Worm (Caenorhabditis elegans) whole organism, midembryonic: ENCODE results near the gene osta-2.
A peak's percentile ranks its signal among the peaks of the same experiment; 100 is the strongest.

Experiments used
- cog-1 ChIP-seq: sonication (generic microtip); optimal IDR thresholded peaks from 2 replicates; lab custom pipeline; 2016; ENCODE audit warnings: missing genetic modification characterization, missing compliant biosample characterization
- flt-1 ChIP-seq: fragments of 200-800 bp; sonication (Bioruptor generic); IDR thresholded peaks from 2 replicates; pipeline ENCODE4 v1.3.6; 2022; ENCODE audit warnings: missing genetic modification characterization, missing compliant biosample characterization
- med-1 ChIP-seq: sonication (generic microtip); optimal IDR thresholded peaks from 2 replicates; lab custom pipeline; 2017; ENCODE audit warnings: missing genetic modification characterization, mild to moderate bottlenecking, missing compliant biosample characterization, antibody characterized with exemption, missing genetic modification reagents; ENCODE audit not compliant: insufficient read depth
- ztf-29 ChIP-seq: fragments of 200-800 bp; sonication (Bioruptor generic); IDR thresholded peaks from 2 replicates; pipeline ENCODE4 v1.3.6; 2022; ENCODE audit warnings: missing genetic modification reagents, missing genetic modification characterization, missing compliant biosample characterization

DNA sequence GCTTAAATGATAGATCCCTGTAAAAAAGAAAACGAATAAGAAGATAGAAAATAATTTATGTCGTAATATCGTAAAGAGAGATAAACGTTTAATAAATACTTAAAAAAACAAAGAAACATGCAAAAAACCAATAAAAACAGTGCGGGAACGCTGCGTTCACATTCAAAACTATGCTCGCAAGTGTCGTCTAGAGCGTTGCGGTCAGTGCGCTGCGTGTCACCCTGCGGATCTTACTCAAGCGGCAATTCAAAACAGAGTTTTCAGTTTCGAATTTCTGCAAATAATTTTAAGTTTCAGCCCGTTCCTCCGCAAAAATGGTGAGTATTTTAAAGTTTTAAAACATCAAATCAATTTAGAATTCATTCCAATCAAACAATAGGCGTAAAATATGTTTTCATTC is 7.3 kb downstream of the osta-2 start, which contains the start of the genes tiar-1 and lelo-4:
- TF ChIP-seq ztf-29 (GFP tag; lab: Robert Waterston, UW) (no peak), flt-1 (GFP tag; lab: Robert Waterston, UW) (0 out of 2 replicates have a peak, but pooled peaks have one; percentile 13), cog-1 (tag; lab: Kevin White, UChicago) (no peak), med-1 (GFP tag; lab: Kevin White, UChicago) (no peak)
